Fruit fly (Drosophila melanogaster) whole organism, adult: ENCODE data around the gene Hsp23.

Source experiments
- CG11617 ChIP-seq: fragments of 200-800 bp; sonication (Bioruptor generic); optimal IDR thresholded peaks from 2 replicates; lab custom pipeline; 2017; ENCODE audit warnings: mild to moderate bottlenecking, missing biosample characterization, missing genetic modification reagents, missing genetic modification characterization
- CG12768 ChIP-seq: fragments of 200-800 bp; sonication (Bioruptor generic); optimal IDR thresholded peaks from 2 replicates; lab custom pipeline; 2017; ENCODE audit warnings: missing biosample characterization, missing genetic modification characterization, mild to moderate bottlenecking, moderate library complexity, missing genetic modification reagents
- CG14711 ChIP-seq: fragments of 200-800 bp; sonication (Bioruptor generic); optimal IDR thresholded peaks from 2 replicates; lab custom pipeline; 2018; ENCODE audit warnings: missing biosample characterization, mild to moderate bottlenecking, missing genetic modification characterization, moderate library complexity
- CG1620 ChIP-seq: fragments of 200-800 bp; sonication (Bioruptor generic); optimal IDR thresholded peaks from 2 replicates; lab custom pipeline; 2016; ENCODE audit warnings: missing biosample characterization, missing genetic modification characterization
- CG33017 ChIP-seq: fragments of 200-800 bp; sonication (Bioruptor generic); optimal IDR thresholded peaks from 2 replicates; lab custom pipeline; 2018; ENCODE audit warnings: missing biosample characterization, mild to moderate bottlenecking, missing genetic modification characterization, moderate library complexity
- CG5204 ChIP-seq: fragments of 200-800 bp; sonication (Bioruptor generic); optimal IDR thresholded peaks from 2 replicates; lab custom pipeline; 2016; ENCODE audit warnings: missing biosample characterization, missing genetic modification characterization
- CG7045 ChIP-seq: fragments of 200-800 bp; sonication (Bioruptor generic); optimal IDR thresholded peaks from 2 replicates; lab custom pipeline; 2017; ENCODE audit warnings: missing biosample characterization, mild to moderate bottlenecking, missing genetic modification characterization
- CG7101 ChIP-seq: fragments of 200-800 bp; sonication (Bioruptor generic); optimal IDR thresholded peaks from 2 replicates; lab custom pipeline; 2018; ENCODE audit warnings: missing biosample characterization, mild to moderate bottlenecking, missing genetic modification characterization, moderate library complexity
- Clk ChIP-seq: fragments of 200-800 bp; sonication (Bioruptor generic); optimal IDR thresholded peaks from 2 replicates; lab custom pipeline; 2017; ENCODE audit warnings: missing biosample characterization, missing genetic modification characterization
- Crg-1 ChIP-seq: fragments of 200-800 bp; sonication (Bioruptor generic); optimal IDR thresholded peaks from 2 replicates; lab custom pipeline; 2016; ENCODE audit warnings: missing biosample characterization, missing genetic modification characterization
- Hr96 ChIP-seq: fragments of 200-800 bp; sonication (Bioruptor generic); optimal IDR thresholded peaks from 2 replicates; lab custom pipeline; 2016; ENCODE audit warnings: missing biosample characterization, missing genetic modification characterization
- Mnt ChIP-seq: fragments of 200-800 bp; sonication (Bioruptor generic); optimal IDR thresholded peaks from 2 replicates; lab custom pipeline; 2016; ENCODE audit warnings: missing biosample characterization, mild to moderate bottlenecking, missing genetic modification characterization
- bab1 ChIP-seq: fragments of 200-800 bp; sonication (Bioruptor generic); optimal IDR thresholded peaks from 3 replicates; lab custom pipeline; 2019; ENCODE audit warnings: missing biosample characterization, mild to moderate bottlenecking, missing genetic modification characterization, moderate library complexity
- cic ChIP-seq: fragments of 200-800 bp; sonication (Bioruptor generic); optimal IDR thresholded peaks from 2 replicates; lab custom pipeline; 2017; ENCODE audit warnings: missing biosample characterization, mild to moderate bottlenecking, missing genetic modification characterization, moderate library complexity
- cnc ChIP-seq, 2 experiments: fragments of >200 bp; optimal IDR thresholded peaks; 2 replicates each; lab custom pipeline; 2017
- kay ChIP-seq: fragments of 200-800 bp; sonication (Bioruptor generic); peaks from one replicate; lab custom pipeline; 2016; ENCODE audit warnings: missing biosample characterization, missing genetic modification characterization, borderline replicate concordance
- ovo ChIP-seq: fragments of 200-800 bp; sonication (Bioruptor generic); optimal IDR thresholded peaks from 2 replicates; lab custom pipeline; 2016; ENCODE audit warnings: missing biosample characterization, missing genetic modification characterization
- pad ChIP-seq: fragments of 200-800 bp; sonication (Bioruptor generic); optimal IDR thresholded peaks from 3 replicates; lab custom pipeline; 2017; ENCODE audit warnings: missing biosample characterization, missing genetic modification characterization, mild to moderate bottlenecking, moderate library complexity, missing genetic modification reagents
- tj ChIP-seq: fragments of 200-800 bp; sonication (Bioruptor generic); optimal IDR thresholded peaks from 3 replicates; lab custom pipeline; 2017; ENCODE audit warnings: missing biosample characterization, mild to moderate bottlenecking, missing genetic modification characterization, moderate library complexity
- toe ChIP-seq: fragments of 200-800 bp; sonication (Bioruptor generic); optimal IDR thresholded peaks from 2 replicates; lab custom pipeline; 2016; ENCODE audit warnings: missing biosample characterization, missing genetic modification characterization

The Hsp23 gene

DNA sequence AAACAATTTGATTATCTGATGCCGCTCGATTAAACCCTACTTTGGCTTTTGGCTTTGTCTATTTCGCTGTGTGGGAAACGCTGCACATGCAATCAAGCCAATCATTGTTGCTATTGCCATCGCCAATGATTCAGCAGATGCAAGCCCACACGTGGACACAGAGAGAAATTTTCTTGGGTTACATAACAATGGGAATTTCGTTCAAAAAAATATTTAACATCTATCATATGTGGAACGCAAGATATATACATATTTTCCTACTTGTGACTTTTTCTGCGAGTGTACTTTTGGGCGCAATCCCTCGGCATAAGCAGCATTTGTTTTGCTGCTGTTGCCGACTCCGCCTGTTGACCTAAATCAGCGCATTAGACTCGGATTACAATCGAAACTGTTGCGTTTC is 37.6 kb downstream of the Hsp23 start:
- TF ChIP-seq Crg-1 (GFP tag; lab: Kevin White, UChicago), result no peak
- peak; percentile 41 for TF ChIP-seq bab1 (GFP tag; lab: Kevin White, UChicago)
- peak; percentile 54 for TF ChIP-seq tj (GFP tag; lab: Kevin White, UChicago)
- TF ChIP-seq CG5204 (GFP tag; lab: Kevin White, UChicago), result peak; percentile 35
- TF ChIP-seq CG11617 (GFP tag; lab: Kevin White, UChicago), result no peak
- TF ChIP-seq cnc (optimal IDR thresholded peaks at IDR 0.05; lab: Kevin White, UChicago), result peak; percentile 40 to 63
- peak; percentile 24 for TF ChIP-seq CG12768
- peak; percentile 38 for TF ChIP-seq Hr96 (GFP tag; lab: Kevin White, UChicago)

DNA sequence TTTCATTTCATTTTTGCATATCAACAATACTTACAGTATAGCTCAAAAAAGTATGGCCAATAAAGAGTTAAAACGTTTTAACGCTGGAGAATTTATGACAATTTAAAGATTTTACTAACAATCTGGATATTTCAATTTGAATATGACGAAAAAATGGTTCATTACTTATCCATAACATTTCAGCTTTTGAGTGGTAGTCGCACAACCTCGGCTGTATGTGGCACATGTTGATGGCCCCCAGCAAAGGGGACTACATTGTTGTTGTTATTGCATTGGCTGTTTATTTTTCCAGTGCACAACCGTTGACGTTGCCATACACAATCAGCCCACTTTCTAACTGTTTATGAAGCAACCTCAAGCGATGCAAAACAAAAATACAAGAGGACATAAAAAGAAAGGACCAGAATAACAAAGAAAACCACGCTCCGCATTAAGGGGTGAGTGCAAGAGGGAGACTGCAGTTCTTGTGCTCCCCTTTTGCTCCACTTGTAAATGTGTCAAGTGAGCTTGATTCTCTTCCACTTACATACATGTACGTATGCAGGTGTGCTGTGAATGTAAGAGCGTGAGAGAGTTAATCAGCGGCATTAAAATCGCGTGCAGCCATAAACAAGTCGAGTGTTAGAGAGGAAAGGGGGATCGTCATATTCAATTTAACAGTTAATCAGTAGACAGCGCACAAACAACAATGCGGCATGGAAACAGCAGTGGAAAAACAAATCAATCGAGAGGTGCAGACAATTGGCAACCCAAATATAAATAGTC is 38.6 kb downstream of the Hsp23 start:
- TF ChIP-seq pad (GFP tag; lab: Kevin White, UChicago) (peak; percentile 92), CG14711 (tag; lab: Kevin White, UChicago) (peak; percentile 91), CG7045 (GFP tag; lab: Kevin White, UChicago) (peak; percentile 95), tj (GFP tag; lab: Kevin White, UChicago) (peak; percentile 94), kay (GFP tag; lab: Kevin White, UChicago) (peak; percentile 96), Clk (peak; percentile 61), CG1620 (GFP tag; lab: Kevin White, UChicago) (peak; percentile 84), CG12768 (peak; percentile 88), cnc (optimal IDR thresholded peaks at IDR 0.05; lab: Kevin White, UChicago) (no peak), cic (GFP tag; lab: Kevin White, UChicago) (peak; percentile 87), CG33017 (tag; lab: Kevin White, UChicago) (peak; percentile 96), CG5204 (GFP tag; lab: Kevin White, UChicago) (peak; percentile 89), toe (peak; percentile 58), Hr96 (GFP tag; lab: Kevin White, UChicago) (peak; percentile 80), CG11617 (GFP tag; lab: Kevin White, UChicago) (peak; percentile 95), bab1 (GFP tag; lab: Kevin White, UChicago) (peak; percentile 98), Crg-1 (GFP tag; lab: Kevin White, UChicago) (peak; percentile 87), Mnt (GFP tag; lab: Kevin White, UChicago) (peak; percentile 89), ovo (GFP tag; lab: Kevin White, UChicago) (peak; percentile 84), CG7101 (tag; lab: Kevin White, UChicago) (peak; percentile 95)

DNA sequence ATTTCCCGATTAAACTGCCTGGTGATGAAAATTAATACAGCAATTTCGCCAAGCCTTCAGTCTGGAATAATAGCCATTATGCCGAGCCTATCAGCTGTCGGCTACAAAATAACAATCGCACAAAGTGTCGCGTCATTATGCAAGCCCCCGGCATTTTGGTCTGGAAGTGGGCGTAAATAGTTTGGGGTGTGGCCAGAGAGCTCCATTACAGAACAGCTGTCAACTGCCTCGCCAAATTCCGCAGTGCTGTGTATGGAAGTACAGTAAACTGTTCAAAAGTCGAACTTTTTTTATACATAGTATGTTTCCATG is 39.1 kb downstream of the Hsp23 start:
- TF ChIP-seq cnc (optimal IDR thresholded peaks at IDR 0.05; lab: Kevin White, UChicago) (peak; percentile 71 to 73), pad (GFP tag; lab: Kevin White, UChicago) (no peak)

DNA sequence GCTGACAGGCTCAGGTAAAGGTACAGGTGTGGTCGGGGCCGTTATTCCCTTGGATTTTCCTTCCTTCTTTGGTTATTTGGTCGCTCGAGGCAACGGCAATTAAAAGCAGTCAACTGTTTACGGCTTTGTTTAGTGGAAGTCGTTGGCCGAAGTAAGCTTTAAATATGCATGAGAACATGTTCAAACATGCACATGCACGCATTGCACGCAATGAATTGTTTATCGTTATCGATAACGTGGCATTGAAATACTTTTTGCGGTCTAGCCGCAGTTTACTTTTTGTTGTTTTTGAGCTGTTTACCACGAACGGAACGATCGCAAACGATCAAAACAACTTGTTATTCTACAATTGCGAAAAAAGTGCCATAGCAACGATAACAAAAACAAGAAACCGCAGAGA is 39.9 kb downstream of the Hsp23 start:
- TF ChIP-seq Clk (no peak), Hr96 (GFP tag; lab: Kevin White, UChicago) (no peak), CG12768 (no peak), cic (GFP tag; lab: Kevin White, UChicago) (peak; percentile 32), CG11617 (GFP tag; lab: Kevin White, UChicago) (no peak), toe (no peak), ovo (GFP tag; lab: Kevin White, UChicago) (peak; percentile 26), CG1620 (GFP tag; lab: Kevin White, UChicago) (no peak), CG7045 (GFP tag; lab: Kevin White, UChicago) (no peak), CG14711 (tag; lab: Kevin White, UChicago) (no peak), kay (GFP tag; lab: Kevin White, UChicago) (no peak), Mnt (GFP tag; lab: Kevin White, UChicago) (no peak), CG5204 (GFP tag; lab: Kevin White, UChicago) (no peak), pad (GFP tag; lab: Kevin White, UChicago) (no peak), tj (GFP tag; lab: Kevin White, UChicago) (peak; percentile 33), Crg-1 (GFP tag; lab: Kevin White, UChicago) (no peak), CG7101 (tag; lab: Kevin White, UChicago) (no peak), CG33017 (tag; lab: Kevin White, UChicago) (no peak)

DNA sequence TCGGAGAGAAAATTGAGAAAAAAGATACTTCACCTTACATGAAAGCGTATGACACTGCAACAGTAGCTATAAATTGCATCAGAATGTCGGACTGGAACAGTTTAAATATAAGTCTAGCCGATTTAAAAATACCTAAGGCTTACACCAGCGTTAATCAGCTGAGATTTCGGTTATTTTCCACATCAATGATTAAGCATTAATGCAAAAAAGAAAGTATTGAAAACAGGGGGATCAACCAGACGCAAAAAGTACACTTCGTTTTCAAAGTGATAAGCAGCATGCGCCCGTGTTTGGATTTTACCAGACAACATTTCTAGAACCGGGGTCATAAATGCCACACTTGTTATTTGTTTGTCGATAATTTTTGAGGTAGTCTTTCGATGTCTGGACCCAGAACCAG is 40.5 kb downstream of the Hsp23 start:
- TF ChIP-seq Crg-1 (GFP tag; lab: Kevin White, UChicago) (no peak), ovo (GFP tag; lab: Kevin White, UChicago) (no peak), toe (no peak), cic (GFP tag; lab: Kevin White, UChicago) (no peak), cnc (optimal IDR thresholded peaks at IDR 0.05; lab: Kevin White, UChicago) (peak in 1 of 2 experiments; percentile 62)

DNA sequence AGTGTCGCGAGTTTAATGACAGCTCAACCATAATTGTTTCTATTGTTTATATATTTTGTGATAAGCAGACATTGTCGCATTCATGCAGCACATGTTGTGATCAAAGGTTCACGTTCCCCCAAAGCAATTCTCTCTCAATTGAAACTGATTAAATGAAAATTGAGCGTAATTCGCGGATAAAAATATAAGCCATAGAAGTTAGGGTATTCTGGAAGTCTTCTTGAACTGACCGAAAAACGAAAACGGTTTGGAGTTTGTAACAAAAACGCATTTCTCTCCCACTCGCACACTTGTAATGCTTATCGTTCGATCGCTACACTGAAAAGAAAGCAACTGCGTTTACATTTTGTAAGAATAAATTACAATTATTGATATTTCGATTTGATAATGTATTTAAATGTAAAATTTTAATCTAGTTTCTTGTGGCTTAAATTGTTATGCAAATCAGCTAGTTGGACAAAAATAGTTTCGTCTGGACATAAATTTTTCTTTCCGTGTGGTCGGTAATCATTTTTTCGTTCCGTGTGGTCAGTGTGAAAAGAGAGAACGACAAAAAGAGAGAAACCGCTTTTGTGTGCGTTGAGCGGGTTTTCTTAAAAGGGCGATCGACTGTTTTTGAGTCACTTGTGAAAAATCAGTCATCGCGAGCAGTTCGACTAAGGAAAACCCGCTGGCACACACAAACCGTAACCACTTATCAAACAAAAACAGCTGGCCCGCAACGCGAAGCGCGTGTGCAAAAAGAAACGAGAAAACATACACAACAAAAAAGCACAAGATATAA is 41.1 kb downstream of the Hsp23 start, which contains the start of gene aay:
aay (plus strand) TSS at position 618 of the 784 bp plus-strand sequence.
- TF ChIP-seq ovo (GFP tag; lab: Kevin White, UChicago), result peak; percentile 96
- TF ChIP-seq toe, result peak; percentile 98
- TF ChIP-seq tj (GFP tag; lab: Kevin White, UChicago), result peak; percentile 96
- TF ChIP-seq CG5204 (GFP tag; lab: Kevin White, UChicago), result peak; percentile 99
- TF ChIP-seq CG11617 (GFP tag; lab: Kevin White, UChicago), result peak; percentile 99
- peak; percentile 99 for TF ChIP-seq CG7101 (tag; lab: Kevin White, UChicago)
- peak; percentile 99 for TF ChIP-seq bab1 (GFP tag; lab: Kevin White, UChicago)
- peak; percentile 97 for TF ChIP-seq cic (GFP tag; lab: Kevin White, UChicago)
- no peak for TF ChIP-seq cnc (optimal IDR thresholded peaks at IDR 0.05; lab: Kevin White, UChicago)
- TF ChIP-seq CG14711 (tag; lab: Kevin White, UChicago), result peak; percentile 98
- peak; percentile 98 for TF ChIP-seq Hr96 (GFP tag; lab: Kevin White, UChicago)
- peak; percentile 98 for TF ChIP-seq Clk
- peak; percentile 99 for TF ChIP-seq CG7045 (GFP tag; lab: Kevin White, UChicago)
- peak; percentile 99 for TF ChIP-seq CG12768
- peak; percentile 100 for TF ChIP-seq CG33017 (tag; lab: Kevin White, UChicago)
- peak; percentile 94 for TF ChIP-seq pad (GFP tag; lab: Kevin White, UChicago)
- peak; percentile 92 for TF ChIP-seq Crg-1 (GFP tag; lab: Kevin White, UChicago)
- peak; percentile 97 for TF ChIP-seq Mnt (GFP tag; lab: Kevin White, UChicago)
- peak; percentile 100 for TF ChIP-seq kay (GFP tag; lab: Kevin White, UChicago)
- peak; percentile 97 for TF ChIP-seq CG1620 (GFP tag; lab: Kevin White, UChicago)
